Fruit fly (Drosophila melanogaster) whole organism, embryonic: ENCODE data around the gene CG9391.

Source experiments
- Aef1 ChIP-seq: fragments of 200-800 bp; sonication (Bioruptor generic); IDR thresholded peaks from 3 replicates; pipeline ENCODE4 v1.3.6; 2022; ENCODE audit warnings: missing biosample characterization, missing genetic modification characterization
- B-H2 ChIP-seq: fragments of 200-800 bp; sonication (Bioruptor generic); optimal IDR thresholded peaks from 2 replicates; lab custom pipeline; 2018; ENCODE audit warnings: missing biosample characterization, mild to moderate bottlenecking, missing genetic modification characterization
- CG11085 ChIP-seq: fragments of 200-800 bp; sonication (Bioruptor generic); IDR thresholded peaks from 2 replicates; pipeline ENCODE4 v1.3.6; 2022; ENCODE audit warnings: missing biosample characterization, missing genetic modification characterization
- CG11695 ChIP-seq: fragments of 200-800 bp; sonication (Bioruptor generic); IDR thresholded peaks from 3 replicates; pipeline ENCODE4 v1.3.6; 2022; ENCODE audit warnings: missing biosample characterization, missing genetic modification characterization
- CG1233 ChIP-seq: fragments of 200-800 bp; sonication (Bioruptor generic); optimal IDR thresholded peaks from 4 replicates; lab custom pipeline; 2018; ENCODE audit warnings: missing biosample characterization, mild to moderate bottlenecking, missing genetic modification characterization
- CG12942 ChIP-seq: fragments of 200-800 bp; sonication (Bioruptor generic); optimal IDR thresholded peaks from 3 replicates; lab custom pipeline; 2016; ENCODE audit warnings: missing biosample characterization, missing genetic modification characterization
- CG13624 ChIP-seq: fragments of 200-800 bp; sonication (Bioruptor generic); optimal IDR thresholded peaks from 2 replicates; lab custom pipeline; 2016; ENCODE audit warnings: missing biosample characterization, missing genetic modification characterization
- CG16815 ChIP-seq: fragments of 200-800 bp; sonication (Bioruptor generic); optimal IDR thresholded peaks from 3 replicates; lab custom pipeline; 2017; ENCODE audit warnings: missing biosample characterization, mild to moderate bottlenecking, missing genetic modification characterization
- CG17359 ChIP-seq: fragments of 200-800 bp; sonication (Bioruptor generic); optimal IDR thresholded peaks from 3 replicates; lab custom pipeline; 2018; ENCODE audit warnings: missing biosample characterization, mild to moderate bottlenecking, missing genetic modification characterization, moderate library complexity
- CG17829 ChIP-seq: fragments of 200-800 bp; optimal IDR thresholded peaks from 2 replicates; lab custom pipeline; 2019; ENCODE audit warnings: missing biosample characterization, mild to moderate bottlenecking, missing genetic modification characterization, moderate library complexity
- CG2129 ChIP-seq: fragments of 200-800 bp; sonication (Bioruptor generic); IDR thresholded peaks from 2 replicates; pipeline ENCODE4 v1.3.6; 2022; ENCODE audit warnings: missing biosample characterization, missing genetic modification characterization; ENCODE audit not compliant: partially characterized antibody
- CG43689 ChIP-seq: fragments of 200-800 bp; sonication (Bioruptor generic); IDR thresholded peaks from 2 replicates; pipeline ENCODE4 v1.3.6; 2022; ENCODE audit warnings: missing biosample characterization, missing genetic modification characterization
- CG4707 ChIP-seq: fragments of 200-800 bp; sonication (Bioruptor generic); optimal IDR thresholded peaks from 2 replicates; lab custom pipeline; 2018; ENCODE audit warnings: missing biosample characterization, mild to moderate bottlenecking, missing genetic modification characterization, moderate library complexity
- CG5953 ChIP-seq: fragments of 200-800 bp; sonication (Bioruptor generic); IDR thresholded peaks from 2 replicates; pipeline ENCODE4 v1.3.6; 2022; ENCODE audit warnings: missing biosample characterization, missing genetic modification characterization
- CG6175 ChIP-seq: fragments of 200-800 bp; sonication (Bioruptor generic); IDR thresholded peaks from 3 replicates; pipeline ENCODE4 v1.3.6; 2022; ENCODE audit warnings: missing biosample characterization, missing genetic modification characterization
- CG7556 ChIP-seq: fragments of 200-800 bp; sonication (Bioruptor generic); optimal IDR thresholded peaks from 2 replicates; lab custom pipeline; 2017; ENCODE audit warnings: missing biosample characterization, mild to moderate bottlenecking, missing genetic modification characterization
- CG8089 ChIP-seq: fragments of 200-800 bp; sonication (Bioruptor generic); optimal IDR thresholded peaks from 3 replicates; lab custom pipeline; 2016; ENCODE audit warnings: missing biosample characterization, missing genetic modification characterization
- CG8281 ChIP-seq: fragments of 200-800 bp; sonication (Bioruptor generic); optimal IDR thresholded peaks from 2 replicates; lab custom pipeline; 2018; ENCODE audit warnings: missing biosample characterization, mild to moderate bottlenecking, missing genetic modification characterization, moderate library complexity
- CG9817 ChIP-seq: fragments of 200-800 bp; sonication (Bioruptor generic); optimal IDR thresholded peaks from 2 replicates; lab custom pipeline; 2018; ENCODE audit warnings: missing biosample characterization, mild to moderate bottlenecking, missing genetic modification characterization, moderate library complexity
- Dll ChIP-seq: fragments of 200-800 bp; sonication (Bioruptor generic); IDR thresholded peaks from 4 replicates; pipeline ENCODE4 v1.3.6; 2022; ENCODE audit warnings: missing biosample characterization, missing genetic modification characterization; ENCODE audit not compliant: partially characterized antibody
- Dp ChIP-seq: fragments of 200-800 bp; sonication (Bioruptor generic); optimal IDR thresholded peaks from 2 replicates; lab custom pipeline; 2018; ENCODE audit warnings: missing biosample characterization, mild to moderate bottlenecking, missing genetic modification characterization, moderate library complexity
- Fer2 ChIP-seq: fragments of 200-800 bp; sonication (Bioruptor generic); optimal IDR thresholded peaks from 2 replicates; lab custom pipeline; 2018; ENCODE audit warnings: missing biosample characterization, mild to moderate bottlenecking, missing genetic modification characterization, moderate library complexity
- GATAe ChIP-seq: fragments of 200-800 bp; sonication (Bioruptor generic); conservative IDR thresholded peaks from 2 replicates; pipeline ENCODE4 v1.3.6; 2022; ENCODE audit warnings: missing biosample characterization, missing genetic modification characterization
- Gsc ChIP-seq: fragments of 200-800 bp; sonication (Bioruptor generic); IDR thresholded peaks from 2 replicates; pipeline ENCODE4 v1.3.6; 2022; ENCODE audit warnings: missing biosample characterization, missing genetic modification characterization
- HmgZ ChIP-seq: fragments of 200-800 bp; sonication (Bioruptor generic); optimal IDR thresholded peaks from 2 replicates; lab custom pipeline; 2018; ENCODE audit warnings: missing biosample characterization, mild to moderate bottlenecking, missing genetic modification characterization
- MBD-R2 ChIP-seq: fragments of 200-800 bp; sonication (Bioruptor generic); IDR thresholded peaks from 2 replicates; pipeline ENCODE4 v1.3.6; 2022; ENCODE audit warnings: missing biosample characterization, missing genetic modification characterization
- Myb ChIP-seq: fragments of 200-800 bp; sonication (Bioruptor generic); optimal IDR thresholded peaks from 2 replicates; lab custom pipeline; 2016; ENCODE audit warnings: missing biosample characterization, missing genetic modification characterization
- NK7.1 ChIP-seq: fragments of 200-800 bp; sonication (Bioruptor generic); optimal IDR thresholded peaks from 3 replicates; lab custom pipeline; 2016; ENCODE audit warnings: missing biosample characterization, missing genetic modification characterization
- Nf-YB ChIP-seq: fragments of 200-800 bp; sonication (Bioruptor generic); optimal IDR thresholded peaks from 3 replicates; lab custom pipeline; 2019; ENCODE audit warnings: missing biosample characterization, mild to moderate bottlenecking, missing genetic modification characterization, moderate library complexity
- Rfx ChIP-seq: fragments of 200-800 bp; sonication (Bioruptor generic); IDR thresholded peaks from 2 replicates; pipeline ENCODE4 v1.3.6; 2022; ENCODE audit warnings: missing biosample characterization, missing genetic modification characterization
- Stat92E ChIP-seq, 3 experiments: fragments of >200 bp in 2 of 3; fragments of 200-800 bp in 1 of 3; sonication (Bioruptor generic) in 1 of 3; optimal IDR thresholded peaks; 2 replicates each; lab custom pipeline; 2017 to 2019; ENCODE audit warnings: missing biosample characterization in 3 of 3, missing genetic modification characterization in 3 of 3, mild to moderate bottlenecking in 1 of 3, moderate library complexity in 1 of 3
- ab ChIP-seq: fragments of 200-800 bp; sonication (Bioruptor generic); optimal IDR thresholded peaks from 2 replicates; lab custom pipeline; 2016; ENCODE audit warnings: missing biosample characterization, missing genetic modification characterization
- ash1 ChIP-seq: fragments of 200-800 bp; sonication (Bioruptor generic); optimal IDR thresholded peaks from 2 replicates; lab custom pipeline; 2018; ENCODE audit warnings: missing biosample characterization, mild to moderate bottlenecking, missing genetic modification characterization
- az2 ChIP-seq: fragments of 200-800 bp; sonication (Bioruptor generic); optimal IDR thresholded peaks from 3 replicates; lab custom pipeline; 2016; ENCODE audit warnings: missing biosample characterization, missing genetic modification characterization
- ci ChIP-seq: fragments of 200-800 bp; sonication (Bioruptor generic); IDR thresholded peaks from 3 replicates; pipeline ENCODE4 v1.3.6; 2022; ENCODE audit warnings: missing biosample characterization, missing genetic modification characterization
- crc ChIP-seq: fragments of 200-800 bp; sonication (Bioruptor generic); optimal IDR thresholded peaks from 2 replicates; lab custom pipeline; 2016; ENCODE audit warnings: missing biosample characterization, missing genetic modification characterization
- dmrt99B ChIP-seq: fragments of 200-800 bp; sonication (Bioruptor generic); optimal IDR thresholded peaks from 2 replicates; lab custom pipeline; 2018; ENCODE audit warnings: missing biosample characterization, mild to moderate bottlenecking, missing genetic modification characterization, moderate library complexity
- gcm ChIP-seq: fragments of 200-800 bp; sonication (Bioruptor generic); optimal IDR thresholded peaks from 2 replicates; lab custom pipeline; 2019; ENCODE audit warnings: missing biosample characterization, mild to moderate bottlenecking, missing genetic modification characterization, moderate library complexity
- ham ChIP-seq: fragments of 200-800 bp; sonication (Bioruptor generic); IDR thresholded peaks from 2 replicates; pipeline ENCODE4 v1.3.6; 2022; ENCODE audit warnings: missing biosample characterization, missing genetic modification characterization
- ind ChIP-seq: fragments of 200-800 bp; sonication (Bioruptor generic); optimal IDR thresholded peaks from 3 replicates; lab custom pipeline; 2016; ENCODE audit warnings: missing biosample characterization, missing genetic modification characterization
- lbe ChIP-seq: fragments of 200-800 bp; sonication (Bioruptor generic); optimal IDR thresholded peaks from 2 replicates; lab custom pipeline; 2016; ENCODE audit warnings: missing biosample characterization, mild to moderate bottlenecking, missing genetic modification characterization
- odd ChIP-seq: fragments of 200-800 bp; sonication (Bioruptor generic); optimal IDR thresholded peaks from 2 replicates; lab custom pipeline; 2017; ENCODE audit warnings: missing biosample characterization, mild to moderate bottlenecking, missing genetic modification characterization
- pnt ChIP-seq: fragments of 200-800 bp; sonication (Bioruptor generic); optimal IDR thresholded peaks from 3 replicates; lab custom pipeline; 2016; ENCODE audit warnings: missing biosample characterization, missing genetic modification characterization
- psq ChIP-seq: fragments of 200-800 bp; sonication (Bioruptor generic); optimal IDR thresholded peaks from 2 replicates; lab custom pipeline; 2017; ENCODE audit warnings: missing biosample characterization, missing genetic modification characterization
- scrt ChIP-seq: fragments of 200-800 bp; sonication (Bioruptor generic); optimal IDR thresholded peaks from 2 replicates; lab custom pipeline; 2018; ENCODE audit warnings: missing biosample characterization, mild to moderate bottlenecking, missing genetic modification characterization, moderate library complexity
- shn ChIP-seq: fragments of 200-800 bp; sonication (Bioruptor generic); optimal IDR thresholded peaks from 3 replicates; lab custom pipeline; 2016; ENCODE audit warnings: missing biosample characterization, missing genetic modification characterization
- sima ChIP-seq: fragments of 200-800 bp; sonication (Bioruptor generic); optimal IDR thresholded peaks from 2 replicates; lab custom pipeline; 2016; ENCODE audit warnings: missing biosample characterization, missing genetic modification characterization
- slbo ChIP-seq: fragments of 200-800 bp; sonication (Bioruptor generic); IDR thresholded peaks from 2 replicates; pipeline ENCODE4 v1.3.6; 2022; ENCODE audit warnings: missing biosample characterization, missing genetic modification characterization
- slp2 ChIP-seq: fragments of 200-800 bp; sonication (Bioruptor generic); optimal IDR thresholded peaks from 2 replicates; lab custom pipeline; 2016; ENCODE audit warnings: missing biosample characterization, missing genetic modification characterization
- so ChIP-seq: fragments of 200-800 bp; sonication (Bioruptor generic); IDR thresholded peaks from 3 replicates; pipeline ENCODE4 v1.3.6; 2022; ENCODE audit warnings: missing biosample characterization, missing genetic modification characterization
- ssp ChIP-seq: fragments of 200-800 bp; sonication (Bioruptor generic); IDR thresholded peaks from 2 replicates; pipeline ENCODE4 v1.3.6; 2022; ENCODE audit warnings: missing biosample characterization, missing genetic modification characterization

The CG9391 gene

DNA sequence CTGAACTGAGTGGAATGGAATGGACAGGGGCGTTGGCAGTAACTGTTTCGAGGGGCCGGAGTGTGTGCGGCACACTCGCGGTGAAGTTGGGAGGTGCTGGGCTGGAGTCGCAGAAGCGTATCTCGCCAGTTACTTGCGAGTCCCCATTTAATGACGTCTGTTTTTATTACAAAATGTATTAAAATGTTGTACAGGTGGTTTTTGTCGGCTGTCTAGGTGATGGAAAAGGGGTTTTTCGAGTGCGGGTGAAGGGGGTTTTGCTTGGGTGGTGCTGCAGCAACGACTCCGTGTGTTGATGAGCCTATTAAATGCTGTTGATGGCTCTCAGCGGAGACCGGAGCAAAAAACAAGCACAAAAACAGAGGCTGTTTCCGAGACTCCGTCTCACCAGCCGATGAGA, 16.8 kb downstream of the CG9391 start (continued):
- TF ChIP-seq CG1233 (GFP tag; lab: Kevin White, UChicago) (no peak), CG4707 (GFP tag; lab: Kevin White, UChicago) (no peak), CG17829 (no peak), so (GFP tag; lab: Robert Waterston, UW) (peak; percentile 44; the same call in 1 of the 3 replicates), Aef1 (GFP tag; lab: Robert Waterston, UW) (no peak), CG12942 (GFP tag; lab: Kevin White, UChicago) (no peak), CG11695 (GFP tag; lab: Robert Waterston, UW) (0 out of 3 replicates have a peak, but pooled peaks have one; percentile 45), Gsc (GFP tag; lab: Robert Waterston, UW) (no peak), HmgZ (no peak), ci (0 out of 3 replicates have a peak, but pooled peaks have one; percentile 41), CG9817 (tag; lab: Kevin White, UChicago) (no peak), Stat92E (GFP tag; optimal IDR thresholded peaks at IDR 0.05; lab: Kevin White, UChicago) (no peak), CG8281 (tag; lab: Kevin White, UChicago) (no peak), CG6175 (GFP tag; lab: Robert Waterston, UW) (no peak; the same call in 2 of the 3 replicates), Dll (GFP tag; lab: Robert Waterston, UW) (0 out of 4 replicates have a peak, but pooled peaks have one; percentile 12), ash1 (no peak), ab (no peak), GATAe (GFP tag; lab: Robert Waterston, UW) (no peak), Rfx (GFP tag; lab: Robert Waterston, UW) (peak; percentile 31; the same call in 1 of the 2 replicates), Fer2 (tag; lab: Kevin White, UChicago) (no peak), scrt (GFP tag; lab: Kevin White, UChicago) (peak; percentile 8), lbe (GFP tag; lab: Kevin White, UChicago) (no peak), slp2 (GFP tag; lab: Kevin White, UChicago) (no peak), gcm (GFP tag; lab: Kevin White, UChicago) (no peak), MBD-R2 (GFP tag; lab: Robert Waterston, UW) (0 out of 2 replicates have a peak, but pooled peaks have one; percentile 9), CG5953 (0 out of 2 replicates have a peak, but pooled peaks have one; percentile 13), ind (GFP tag; lab: Kevin White, UChicago) (peak; percentile 14), shn (peak; percentile 28), Dp (no peak), ssp (0 out of 2 replicates have a peak, but pooled peaks have one; percentile 17), crc (GFP tag; lab: Kevin White, UChicago) (no peak), CG13624 (GFP tag; lab: Kevin White, UChicago) (no peak), CG43689 (GFP tag; lab: Robert Waterston, UW) (no peak), CG8089 (no peak), ham (GFP tag; lab: Robert Waterston, UW) (no peak), sima (GFP tag; lab: Kevin White, UChicago) (no peak), slbo (peak; percentile 33; the same call in 1 of the 2 replicates), Nf-YB (GFP tag; lab: Kevin White, UChicago) (no peak), B-H2 (GFP tag; lab: Kevin White, UChicago) (no peak), dmrt99B (tag; lab: Kevin White, UChicago) (peak; percentile 20), CG11085 (GFP tag; lab: Robert Waterston, UW) (no peak), CG2129 (GFP tag; lab: Robert Waterston, UW) (no peak), NK7.1 (GFP tag; lab: Kevin White, UChicago) (no peak), CG17359 (tag; lab: Kevin White, UChicago) (peak; percentile 15), pnt (GFP tag; lab: Kevin White, UChicago) (no peak), az2 (peak; percentile 42), Myb (GFP tag; lab: Kevin White, UChicago) (no peak), CG7556 (no peak), psq (GFP tag; lab: Kevin White, UChicago) (no peak), odd (no peak), CG16815 (GFP tag; lab: Kevin White, UChicago) (no peak)
